Fruit fly (Drosophila melanogaster): ENCODE measurements around the gene PNUTS.

PNUTS gene

DNA sequence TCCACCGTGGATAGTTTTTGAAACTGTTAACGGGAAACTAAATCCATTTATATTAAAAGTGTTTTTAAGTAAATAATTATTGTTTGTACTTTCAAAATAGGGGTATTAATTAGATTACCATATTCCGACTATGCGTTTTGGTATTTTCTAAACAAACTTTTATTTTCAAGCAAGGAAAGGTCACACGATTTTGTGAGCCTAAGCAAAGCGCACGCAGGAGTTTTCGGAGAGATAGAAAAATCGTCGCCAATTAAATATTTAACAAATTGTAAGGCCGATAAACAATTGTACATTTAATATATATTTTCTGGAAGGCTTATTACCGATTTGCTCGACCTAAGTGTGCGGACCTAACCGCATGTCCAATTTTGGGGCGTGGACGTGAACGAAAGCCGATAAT, at the start of gene PNUTS:
Gene PNUTS (plus strand): TSS at position 181 of the 400 bp plus-strand sequence.
- no peak for TF ChIP-seq fd96Ca (GFP tag; IDR thresholded peaks at IDR 0.05)
- no peak for TF ChIP-seq CG17806 (tag; optimal IDR thresholded peaks at IDR 0.05)
- no peak for TF ChIP-seq Pif1B (GFP tag; optimal IDR thresholded peaks at IDR 0.05)

DNA sequence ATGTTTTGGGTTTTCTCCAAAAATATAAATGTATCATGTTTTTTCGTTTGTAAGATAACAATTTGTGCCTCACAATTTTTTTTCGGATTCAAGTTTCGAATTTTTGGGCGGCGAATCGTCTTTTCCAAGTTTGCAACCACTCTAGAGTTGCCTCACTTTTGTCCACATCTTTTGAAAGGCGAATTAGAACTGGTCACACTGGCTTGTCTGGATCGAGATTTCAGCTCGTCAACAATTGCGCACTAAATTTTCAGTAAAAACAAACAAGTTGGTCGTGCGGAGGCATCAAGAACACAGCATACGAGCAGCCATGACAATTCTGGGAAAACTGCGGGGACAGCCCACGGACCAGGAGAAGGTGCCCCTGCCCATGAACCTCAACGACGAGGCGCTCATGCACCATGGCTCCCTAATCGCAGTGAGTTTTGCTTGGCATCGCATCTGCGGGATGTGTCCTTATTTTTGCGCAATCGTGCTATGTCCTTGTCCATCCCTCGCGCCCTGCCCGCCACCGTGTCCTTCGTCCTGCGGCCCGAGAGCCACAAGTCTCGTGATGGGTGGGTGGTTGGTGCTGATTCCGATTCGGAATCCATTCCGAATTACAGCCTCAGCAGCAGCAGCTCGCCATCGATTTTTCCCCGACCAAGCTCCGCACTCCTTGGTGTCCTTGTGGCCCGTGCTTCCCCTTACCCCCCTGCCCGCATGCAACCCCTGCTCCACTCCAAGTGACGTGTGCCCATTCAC, 48.9 kb upstream of the PNUTS start, which contains the start of gene CG3662:
Gene CG3662 (plus strand): TSS at position 48 of the 744 bp plus-strand sequence.
- TF ChIP-seq CG12605 (GFP tag; IDR thresholded peaks at IDR 0.05) = no peak
- TF ChIP-seq CG4496 (GFP tag; IDR thresholded peaks at IDR 0.05) = 0 out of 3 replicates have a peak, but pooled peaks have one; percentile 36

DNA sequence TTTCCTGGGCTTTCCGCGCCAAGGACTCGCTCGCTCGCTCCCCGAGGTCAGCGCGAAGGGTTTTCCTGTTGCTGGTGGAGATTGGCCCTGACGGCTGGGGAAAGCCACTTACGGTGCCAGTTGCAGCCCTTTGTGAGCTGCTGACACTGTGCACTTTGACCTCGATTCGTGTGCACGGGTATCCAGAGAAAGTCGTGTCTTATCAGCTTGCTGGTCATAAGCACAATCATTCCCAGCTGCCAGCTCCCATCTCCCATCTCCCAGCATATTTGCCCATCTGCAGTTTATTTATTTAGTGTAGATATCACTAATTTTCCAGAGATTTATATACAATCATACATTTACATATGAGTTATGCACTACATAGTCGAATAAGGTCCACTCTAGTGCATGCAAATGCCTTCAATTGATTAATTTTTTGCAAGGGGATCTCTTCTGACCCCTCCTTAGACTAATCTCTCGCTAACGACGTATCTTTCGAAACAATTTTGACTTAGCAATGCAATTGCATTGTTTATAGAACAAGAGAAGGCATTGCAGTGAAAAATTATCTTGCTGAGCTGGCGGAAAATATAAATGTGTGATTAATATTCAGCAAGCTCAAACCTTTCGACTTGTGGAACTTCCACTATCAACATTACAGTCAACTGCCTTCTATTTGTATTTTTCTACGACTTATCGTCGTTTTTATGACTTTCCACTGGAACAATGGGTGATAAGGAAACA, 48.1 kb upstream of the PNUTS start:
- no peak for TF ChIP-seq Snoo (tag; optimal IDR thresholded peaks at IDR 0.05)
- peak; percentile 88 for TF ChIP-seq CG8159 (tag; optimal IDR thresholded peaks at IDR 0.05)

DNA sequence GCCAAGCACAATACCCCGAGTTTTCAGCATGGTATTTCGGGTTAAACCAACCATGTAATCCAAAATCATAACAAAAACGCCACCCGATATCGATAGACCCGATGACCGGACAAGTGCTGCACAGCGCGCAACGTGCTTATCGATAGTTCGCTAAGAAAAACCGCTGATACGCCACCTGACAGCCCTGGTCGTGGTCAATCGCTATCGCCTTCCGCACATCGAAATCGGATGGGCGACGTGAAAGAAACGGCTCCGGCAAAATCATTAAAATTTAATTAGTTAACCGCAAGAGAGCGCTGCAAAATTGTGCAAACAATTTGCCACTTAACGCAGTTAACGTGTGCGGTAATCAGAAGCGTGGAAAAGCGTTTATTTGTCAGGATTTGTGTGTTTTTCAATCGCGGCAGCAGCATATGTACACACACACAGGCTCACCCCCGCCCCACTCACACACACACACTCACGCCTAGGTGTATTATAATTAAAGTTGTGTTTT, 44.4 kb upstream of the PNUTS start, which contains the start of the genes CG3862 and dock:
Gene CG3862 (minus strand): TSS at position 94 of the 496 bp plus-strand sequence.
Gene dock (plus strand): TSS at position 202 of the 496 bp plus-strand sequence.
- peak; percentile 32 for TF ChIP-seq CG8159 (tag; optimal IDR thresholded peaks at IDR 0.05)
- TF ChIP-seq CG12605 (GFP tag; IDR thresholded peaks at IDR 0.05) = 0 out of 2 replicates have a peak, but pooled peaks have one; percentile 23
- peak; percentile 92 for TF ChIP-seq EcR (GFP tag; optimal IDR thresholded peaks at IDR 0.05)
- TF ChIP-seq Pif1A (GFP tag; optimal IDR thresholded peaks at IDR 0.05) = no peak
- TF ChIP-seq rn (GFP tag; IDR thresholded peaks at IDR 0.05) = no peak
- peak; percentile 50; the same call in 1 of the 2 replicates for TF ChIP-seq Ets98B (GFP tag; IDR thresholded peaks at IDR 0.05)
- TF ChIP-seq CG15710 (tag; optimal IDR thresholded peaks at IDR 0.05) = peak; percentile 23
- no peak for TF ChIP-seq CG17806 (tag; optimal IDR thresholded peaks at IDR 0.05)
- TF ChIP-seq fd96Ca (GFP tag; IDR thresholded peaks at IDR 0.05) = peak; percentile 55; the same call in 2 of the 3 replicates
- TF ChIP-seq CG4496 (GFP tag; IDR thresholded peaks at IDR 0.05) = peak; percentile 58
- TF ChIP-seq Pif1B (GFP tag; optimal IDR thresholded peaks at IDR 0.05) = no peak
- TF ChIP-seq CG34367 (tag; optimal IDR thresholded peaks at IDR 0.05) = no peak
- no peak for TF ChIP-seq CG9948 (tag; optimal IDR thresholded peaks at IDR 0.05)
- no peak for TF ChIP-seq CG32121 (GFP tag; IDR thresholded peaks at IDR 0.05)
- TF ChIP-seq Snoo (tag; optimal IDR thresholded peaks at IDR 0.05) = peak; percentile 4
- no peak for TF ChIP-seq CG14655 (GFP tag; optimal IDR thresholded peaks at IDR 0.05)
- TF ChIP-seq gl (tag; optimal IDR thresholded peaks at IDR 0.05) = peak; percentile 2
- no peak for TF ChIP-seq CG8301 (tag; optimal IDR thresholded peaks at IDR 0.05)
- TF ChIP-seq CG10348 (GFP tag; IDR thresholded peaks at IDR 0.05) = no peak
- no peak for TF ChIP-seq D1 (tag; optimal IDR thresholded peaks at IDR 0.05)

DNA sequence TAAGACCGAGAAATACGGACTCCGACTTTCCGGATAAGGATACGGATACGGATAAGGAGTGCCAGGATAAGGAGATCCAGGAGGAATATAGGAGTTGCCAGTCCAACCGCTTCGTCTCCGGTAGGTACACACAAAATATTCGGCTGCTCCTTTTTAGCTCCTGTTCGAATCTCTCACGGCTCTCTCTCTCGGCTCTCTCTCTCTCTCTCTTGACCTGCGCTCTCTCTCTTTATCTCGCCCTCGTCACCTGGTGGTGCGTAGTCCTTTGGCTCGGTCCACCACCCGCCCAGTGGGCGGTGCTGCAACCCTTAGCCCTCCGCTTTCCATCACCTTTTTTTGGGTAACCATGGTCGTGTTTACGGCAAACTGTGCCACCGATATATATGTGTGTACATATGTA, 43.9 kb upstream of the PNUTS start:
- TF ChIP-seq CG15710 (tag; optimal IDR thresholded peaks at IDR 0.05) = no peak

DNA sequence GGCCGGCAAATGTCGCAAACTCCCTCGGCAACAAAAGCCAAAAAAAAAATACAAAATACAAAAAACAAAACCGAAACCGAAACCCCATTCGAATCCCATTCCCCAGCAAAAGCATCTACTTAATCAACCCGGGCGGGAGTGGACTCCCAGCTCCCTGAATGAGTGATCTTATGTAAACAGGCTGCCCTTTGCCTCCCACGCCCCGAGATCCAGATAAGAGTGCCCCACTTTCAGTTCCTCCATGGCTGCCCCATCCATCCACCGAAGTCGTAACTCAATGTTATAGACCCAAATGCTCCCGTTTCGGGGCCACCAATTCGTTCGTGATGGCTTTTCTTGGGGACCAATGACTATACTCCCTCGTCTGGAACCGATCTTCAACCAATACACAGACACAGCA, 43.2 kb upstream of the PNUTS start:
- no peak for TF ChIP-seq rn (GFP tag; IDR thresholded peaks at IDR 0.05)
- 0 out of 2 replicates have a peak, but pooled peaks have one; percentile 18 for TF ChIP-seq CG12605 (GFP tag; IDR thresholded peaks at IDR 0.05)
- no peak for TF ChIP-seq CG10348 (GFP tag; IDR thresholded peaks at IDR 0.05)

- TF ChIP-seq Ets98B (GFP tag; IDR thresholded peaks at IDR 0.05) (0 out of 2 replicates have a peak, but pooled peaks have one; percentile 8), EcR (GFP tag; optimal IDR thresholded peaks at IDR 0.05) (peak; percentile 27), CG9948 (tag; optimal IDR thresholded peaks at IDR 0.05) (peak; percentile 26), Pif1B (GFP tag; optimal IDR thresholded peaks at IDR 0.05) (no peak), CG15710 (tag; optimal IDR thresholded peaks at IDR 0.05) (peak; percentile 23)
Observed at dm6 chr2L:827516-828362, 42.5 kb upstream of the PNUTS start.
